Worm (Caenorhabditis elegans): Measurements from ENCODE around the gene F40D4.13.

Gene F40D4.13

ce11 chrV:17159430-17159924 is 2.4 kb upstream of the F40D4.13 start, which contains the start of gene F40D4.12:
F40D4.12 (plus strand) TSS chrV:17159874.
- TF ChIP-seq elt-2 (tag; optimal IDR thresholded peaks at IDR 0.05) (peak; percentile 58), syd-9 (tag; optimal IDR thresholded peaks at IDR 0.05) (no peak)

ce11 chrV:17155384-17155858 is 1.6 kb downstream of the F40D4.13 start, which contains the start of gene F40D4.17:
F40D4.17 (minus strand) TSS chrV:17155434.
- no peak for TF ChIP-seq sox-4 (tag; optimal IDR thresholded peaks at IDR 0.05)
- TF ChIP-seq hlh-13 (GFP tag; optimal IDR thresholded peaks at IDR 0.05), result no peak
- TF ChIP-seq hlh-15 (tag; optimal IDR thresholded peaks at IDR 0.05), result no peak
- no peak for TF ChIP-seq unc-86 (tag; optimal IDR thresholded peaks at IDR 0.05)
- TF ChIP-seq sdc-2 (tag; optimal IDR thresholded peaks at IDR 0.05), result no peak
- no peak for TF ChIP-seq unc-3 (GFP tag; conservative IDR thresholded peaks at IDR 0.05)
- TF ChIP-seq unc-3 (tag; optimal IDR thresholded peaks at IDR 0.05), result no peak
- TF ChIP-seq nfya-1 (tag; optimal IDR thresholded peaks at IDR 0.05), result no peak

ce11 chrV:17154944-17155343 is 2.1 kb downstream of the F40D4.13 start:
- no peak for TF ChIP-seq ceh-48 (tag; optimal IDR thresholded peaks at IDR 0.05)
- no peak for TF ChIP-seq unc-42 (tag; optimal IDR thresholded peaks at IDR 0.05)
- TF ChIP-seq T23F11.4 (GFP tag; optimal IDR thresholded peaks at IDR 0.05), result no peak
- no peak for TF ChIP-seq sdc-2 (tag; optimal IDR thresholded peaks at IDR 0.05)
- TF ChIP-seq unc-3 (GFP tag; conservative IDR thresholded peaks at IDR 0.05), result no peak
- TF ChIP-seq unc-3 (tag; optimal IDR thresholded peaks at IDR 0.05), result no peak
- no peak for TF ChIP-seq ceh-19 (GFP tag; optimal IDR thresholded peaks at IDR 0.05)
- TF ChIP-seq F13H6.1 (tag; optimal IDR thresholded peaks at IDR 0.05), result no peak
- no peak for TF ChIP-seq tbx-7 (tag; optimal IDR thresholded peaks at IDR 0.05)
- TF ChIP-seq gmeb-2 (tag; optimal IDR thresholded peaks at IDR 0.05), result no peak
- no peak for TF ChIP-seq ahr-1 (tag; optimal IDR thresholded peaks at IDR 0.05)
- TF ChIP-seq fkh-6 (tag; optimal IDR thresholded peaks at IDR 0.05), result no peak
- no peak for TF ChIP-seq pag-3 (tag; optimal IDR thresholded peaks at IDR 0.05; ENCODE audit: borderline replicate concordance)
- TF ChIP-seq ceh-45 (GFP tag; IDR thresholded peaks at IDR 0.05), result no peak
- TF ChIP-seq hlh-6 (tag; optimal IDR thresholded peaks at IDR 0.05), result no peak
- no peak for TF ChIP-seq sox-4 (tag; optimal IDR thresholded peaks at IDR 0.05)
- no peak for TF ChIP-seq fax-1 (tag; optimal IDR thresholded peaks at IDR 0.05)
- no peak for TF ChIP-seq nhr-11 (tag; optimal IDR thresholded peaks at IDR 0.05)

ce11 chrV:17151292-17151691 is 5.8 kb downstream of the F40D4.13 start:
- TF ChIP-seq syd-9 (tag; optimal IDR thresholded peaks at IDR 0.05) (no peak), hlh-6 (tag; optimal IDR thresholded peaks at IDR 0.05) (peak; percentile 24)

ce11 chrV:17108310-17108709 is 48.7 kb downstream of the F40D4.13 start, which contains the start of gene ZK218.11:
ZK218.11 (minus strand) TSS chrV:17108410.
- TF ChIP-seq F13H6.1 (tag; optimal IDR thresholded peaks at IDR 0.05), result no peak
- TF ChIP-seq ceh-30 (tag; optimal IDR thresholded peaks at IDR 0.05), result no peak
- TF ChIP-seq hlh-8 (tag; optimal IDR thresholded peaks at IDR 0.05), result no peak
- TF ChIP-seq dve-1 (tag; optimal IDR thresholded peaks at IDR 0.05), result no peak
- TF ChIP-seq unc-3 (GFP tag; conservative IDR thresholded peaks at IDR 0.05), result no peak
- no peak for TF ChIP-seq unc-3 (tag; optimal IDR thresholded peaks at IDR 0.05)
- TF ChIP-seq T23F11.4 (GFP tag; optimal IDR thresholded peaks at IDR 0.05), result no peak
- TF ChIP-seq ceh-9 (tag; optimal IDR thresholded peaks at IDR 0.05), result no peak
- no peak for TF ChIP-seq ceh-6 (GFP tag; optimal IDR thresholded peaks at IDR 0.05)
- no peak for TF ChIP-seq ama-1 (optimal IDR thresholded peaks at IDR 0.05)
- TF ChIP-seq fkh-6 (tag; optimal IDR thresholded peaks at IDR 0.05), result no peak
- TF ChIP-seq unc-55 (GFP tag; optimal IDR thresholded peaks at IDR 0.05), result no peak
- TF ChIP-seq sdc-2 (tag; optimal IDR thresholded peaks at IDR 0.05), result no peak
- no peak for TF ChIP-seq pha-4 (tag; optimal IDR thresholded peaks at IDR 0.05)
- no peak for TF ChIP-seq K02D7.2 (tag; optimal IDR thresholded peaks at IDR 0.05)
- TF ChIP-seq sox-4 (tag; optimal IDR thresholded peaks at IDR 0.05), result no peak
- no peak for TF ChIP-seq lim-6 (tag; optimal IDR thresholded peaks at IDR 0.05)
- TF ChIP-seq odd-2 (tag; optimal IDR thresholded peaks at IDR 0.05), result no peak
- TF ChIP-seq C38D4.7 (GFP tag; optimal IDR thresholded peaks at IDR 0.05), result no peak
- TF ChIP-seq pat-9 (tag; optimal IDR thresholded peaks at IDR 0.05), result no peak
- no peak for TF ChIP-seq pqm-1 (tag; optimal IDR thresholded peaks at IDR 0.05)

Measured in whole organism, late embryonic.